Worm (Caenorhabditis elegans) whole organism, early embryonic: Measurements from ENCODE around the gene grsp-2.

Experiments used
- F13C5.2 ChIP-seq: sonication (generic microtip); optimal IDR thresholded peaks from 2 replicates; lab custom pipeline; 2017; ENCODE audit warnings: mild to moderate bottlenecking, missing genetic modification characterization, inconsistent platforms, missing compliant biosample characterization
- ama-1 ChIP-seq: fragments of 150-350 bp; optimal IDR thresholded peaks from 2 replicates; lab custom pipeline; 2014
- ceh-13 ChIP-seq: fragments of 200-800 bp; sonication (Bioruptor generic); optimal IDR thresholded peaks from 2 replicates; lab custom pipeline; 2018; ENCODE audit warnings: mild to moderate bottlenecking, missing genetic modification characterization, missing compliant biosample characterization
- flt-1 ChIP-seq: fragments of 200-800 bp; sonication (Bioruptor generic); IDR thresholded peaks from 2 replicates; pipeline ENCODE4 v1.3.6; 2022; ENCODE audit warnings: missing genetic modification characterization, missing compliant biosample characterization
- hmbx-1 ChIP-seq: sonication (generic microtip); optimal IDR thresholded peaks from 2 replicates; lab custom pipeline; 2016; ENCODE audit warnings: mild to moderate bottlenecking, missing genetic modification characterization, missing compliant biosample characterization
- hmg-4 ChIP-seq: fragments of 200-800 bp; sonication (Bioruptor generic); optimal IDR thresholded peaks from 2 replicates; lab custom pipeline; 2018; ENCODE audit warnings: mild to moderate bottlenecking, missing genetic modification characterization, missing compliant biosample characterization
- pes-1 ChIP-seq: fragments of 200-800 bp; sonication (Bioruptor generic); IDR thresholded peaks from 2 replicates; pipeline ENCODE4 v1.3.6; 2022; ENCODE audit warnings: missing genetic modification reagents, missing genetic modification characterization, missing compliant biosample characterization
- tra-4 ChIP-seq: sonication (generic microtip); optimal IDR thresholded peaks from 2 replicates; lab custom pipeline; 2017; ENCODE audit warnings: missing genetic modification characterization, missing compliant biosample characterization

- TF ChIP-seq ama-1 (lab: Kevin White, UChicago) (no peak), flt-1 (GFP tag; lab: Robert Waterston, UW) (no peak), tra-4 (tag; lab: Kevin White, UChicago) (no peak), ceh-13 (GFP tag; lab: Kevin White, UChicago) (no peak), pes-1 (GFP tag; lab: Robert Waterston, UW) (0 out of 2 replicates have a peak, but pooled peaks have one; percentile 15), F13C5.2 (tag; lab: Kevin White, UChicago) (no peak), hmg-4 (GFP tag; lab: Kevin White, UChicago) (peak; percentile 49), hmbx-1 (tag; lab: Kevin White, UChicago) (no peak)
Observed at ce11 chrIV:8819471-8819870, 3.3 kb downstream of the grsp-2 start.
